Worm (Caenorhabditis elegans) whole organism, L4 larva: ENCODE measurements around the gene unc-68.

ENCODE experiments used
- F44E2.7 ChIP-seq: fragments of 200-800 bp; sonication (Bioruptor generic); IDR thresholded peaks from 2 replicates; pipeline ENCODE4 v2.1.2; 2022; ENCODE audit warnings: missing genetic modification characterization, missing compliant biosample characterization
- F49E8.2 ChIP-seq: sonication (generic microtip); optimal IDR thresholded peaks from 2 replicates; lab custom pipeline; 2016; ENCODE audit warnings: missing compliant biosample characterization, mild to moderate bottlenecking, missing genetic modification characterization, borderline replicate concordance
- Y5F2A.4 ChIP-seq: fragments of 200-800 bp; sonication (Bioruptor generic); optimal IDR thresholded peaks from 2 replicates; lab custom pipeline; 2018; ENCODE audit warnings: mild to moderate bottlenecking, missing genetic modification characterization, missing compliant biosample characterization
- arid-1 ChIP-seq: fragments of 200-800 bp; sonication (Bioruptor generic); conservative IDR thresholded peaks from 2 replicates; pipeline ENCODE4 v1.3.6; 2022; ENCODE audit warnings: missing genetic modification reagents, missing genetic modification characterization, missing compliant biosample characterization
- ceh-82 ChIP-seq: sonication (generic microtip); optimal IDR thresholded peaks from 2 replicates; lab custom pipeline; 2017; ENCODE audit warnings: missing biosample characterization, missing genetic modification characterization
- dmd-8 ChIP-seq: fragments of 200-800 bp; sonication (Bioruptor generic); IDR thresholded peaks from 2 replicates; pipeline ENCODE4 v1.3.6; 2022; ENCODE audit warnings: missing genetic modification characterization, missing compliant biosample characterization
- lin-13 ChIP-seq: fragments of 150-350 bp; optimal IDR thresholded peaks from 2 replicates; lab custom pipeline; 2014; ENCODE audit warnings: missing biosample characterization, missing genetic modification reagents, missing genetic modification characterization
- mdl-1 ChIP-seq, 2 experiments: fragments of 150-350 bp in 1 of 2; sonication (generic microtip) in 1 of 2; optimal IDR thresholded peaks; 2 replicates each; lab custom pipeline; 2014 to 2017; ENCODE audit warnings: missing biosample characterization in 2 of 2, missing genetic modification characterization in 2 of 2
- mdt-29 ChIP-seq: fragments of 200-800 bp; sonication (Bioruptor generic); IDR thresholded peaks from 2 replicates; pipeline ENCODE4 v1.3.6; 2022; ENCODE audit warnings: missing genetic modification reagents, missing genetic modification characterization, missing compliant biosample characterization
- nhr-28 ChIP-seq: fragments of 150-350 bp; optimal IDR thresholded peaks from 2 replicates; lab custom pipeline; 2014; ENCODE audit warnings: missing biosample characterization, missing genetic modification characterization
- unc-39 ChIP-seq: sonication (generic microtip); optimal IDR thresholded peaks from 2 replicates; lab custom pipeline; 2017; ENCODE audit warnings: missing biosample characterization, missing genetic modification characterization

- TF ChIP-seq lin-13, result no peak
- no peak for TF ChIP-seq F44E2.7 (GFP tag; lab: Robert Waterston, UW)
- no peak for TF ChIP-seq mdt-29 (GFP tag; lab: Robert Waterston, UW)
- TF ChIP-seq Y5F2A.4, result no peak
- no peak for TF ChIP-seq ceh-82
- no peak for TF ChIP-seq arid-1
- no peak for TF ChIP-seq unc-39 (tag; lab: Kevin White, UChicago)
- TF ChIP-seq F49E8.2 (tag; lab: Kevin White, UChicago), result no peak
- no peak for TF ChIP-seq mdl-1 (tag; optimal IDR thresholded peaks at IDR 0.05; lab: Kevin White, UChicago)
- no peak for TF ChIP-seq nhr-28 (tag; lab: Kevin White, UChicago)
- no peak for TF ChIP-seq dmd-8 (GFP tag; lab: Robert Waterston, UW)
These were observed 19.4 kb upstream of the unc-68 start, which contains the start of gene Y57E12B.1 for ce11 chrV:6948225-6948624.
